Fruit fly (Drosophila melanogaster) whole organism, embryonic: Measurements from ENCODE around the gene cpb.

Experiments used
- Adf1 ChIP-seq: fragments of 200-800 bp; sonication (Bioruptor generic); IDR thresholded peaks from 2 replicates; pipeline ENCODE4 v1.3.6; 2022; ENCODE audit warnings: missing biosample characterization, missing genetic modification characterization
- Atf6 ChIP-seq: fragments of 200-800 bp; sonication (Bioruptor generic); IDR thresholded peaks from 2 replicates; pipeline ENCODE4 v1.3.6; 2022; ENCODE audit warnings: missing biosample characterization, missing genetic modification characterization
- CG12104 ChIP-seq: fragments of 200-800 bp; sonication (Bioruptor generic); optimal IDR thresholded peaks from 3 replicates; lab custom pipeline; 2016; ENCODE audit warnings: missing biosample characterization, missing genetic modification characterization
- CG12769 ChIP-seq: fragments of 200-800 bp; sonication (Bioruptor generic); optimal IDR thresholded peaks from 2 replicates; lab custom pipeline; 2019; ENCODE audit warnings: missing biosample characterization, mild to moderate bottlenecking, missing genetic modification characterization, moderate library complexity
- CG13424 ChIP-seq: fragments of 200-800 bp; sonication (Bioruptor generic); optimal IDR thresholded peaks from 2 replicates; lab custom pipeline; 2019; ENCODE audit warnings: missing biosample characterization, mild to moderate bottlenecking, missing genetic modification characterization, moderate library complexity
- CG1602 ChIP-seq: fragments of 200-800 bp; sonication (Bioruptor generic); optimal IDR thresholded peaks from 3 replicates; lab custom pipeline; 2016; ENCODE audit warnings: missing biosample characterization, missing genetic modification characterization
- CG1603 ChIP-seq: fragments of 200-800 bp; sonication (Bioruptor generic); optimal IDR thresholded peaks from 2 replicates; lab custom pipeline; 2019; ENCODE audit warnings: missing biosample characterization, mild to moderate bottlenecking, missing genetic modification characterization, moderate library complexity
- CG16863 ChIP-seq: fragments of 200-800 bp; sonication (Bioruptor generic); optimal IDR thresholded peaks from 3 replicates; lab custom pipeline; 2016; ENCODE audit warnings: missing biosample characterization, missing genetic modification characterization
- CG17829 ChIP-seq: fragments of 200-800 bp; optimal IDR thresholded peaks from 2 replicates; lab custom pipeline; 2019; ENCODE audit warnings: missing biosample characterization, mild to moderate bottlenecking, missing genetic modification characterization, moderate library complexity
- CG18262 ChIP-seq: fragments of 200-800 bp; optimal IDR thresholded peaks from 3 replicates; lab custom pipeline; 2019; ENCODE audit warnings: missing biosample characterization, mild to moderate bottlenecking, missing genetic modification characterization, moderate library complexity
- CG18599 ChIP-seq: fragments of 200-800 bp; sonication (Bioruptor generic); optimal IDR thresholded peaks from 3 replicates; lab custom pipeline; 2017; ENCODE audit warnings: missing biosample characterization, missing genetic modification characterization, mild to moderate bottlenecking, moderate library complexity, missing genetic modification reagents
- CG4328 ChIP-seq: fragments of 200-800 bp; sonication (Bioruptor generic); optimal IDR thresholded peaks from 3 replicates; lab custom pipeline; 2017; ENCODE audit warnings: missing biosample characterization, missing genetic modification reagents, missing genetic modification characterization
- CG5953 ChIP-seq: fragments of 200-800 bp; sonication (Bioruptor generic); IDR thresholded peaks from 2 replicates; pipeline ENCODE4 v1.3.6; 2022; ENCODE audit warnings: missing biosample characterization, missing genetic modification characterization
- CG6272 ChIP-seq: fragments of 200-800 bp; sonication (Bioruptor generic); IDR thresholded peaks from 2 replicates; pipeline ENCODE4 v1.3.6; 2022; ENCODE audit warnings: missing biosample characterization, missing genetic modification characterization
- CG6683 ChIP-seq: fragments of 200-800 bp; sonication (Bioruptor generic); optimal IDR thresholded peaks from 2 replicates; lab custom pipeline; 2017; ENCODE audit warnings: missing biosample characterization, mild to moderate bottlenecking, missing genetic modification characterization, missing genetic modification reagents
- CG7963 ChIP-seq: fragments of 200-800 bp; sonication (Bioruptor generic); IDR thresholded peaks from 3 replicates; pipeline ENCODE4 v1.3.6; 2022; ENCODE audit warnings: missing biosample characterization, missing genetic modification characterization; ENCODE audit not compliant: partially characterized antibody
- CG9437 ChIP-seq: fragments of 200-800 bp; sonication (Bioruptor generic); optimal IDR thresholded peaks from 2 replicates; lab custom pipeline; 2018; ENCODE audit warnings: missing biosample characterization, mild to moderate bottlenecking, missing genetic modification characterization
- Drgx ChIP-seq: fragments of 200-800 bp; sonication (Bioruptor generic); IDR thresholded peaks from 2 replicates; pipeline ENCODE4 v1.3.6; 2022; ENCODE audit warnings: missing biosample characterization, missing genetic modification characterization
- Fer1 ChIP-seq: fragments of 200-800 bp; sonication (Bioruptor generic); optimal IDR thresholded peaks from 2 replicates; lab custom pipeline; 2017; ENCODE audit warnings: missing biosample characterization, mild to moderate bottlenecking, missing genetic modification characterization
- HmgZ ChIP-seq: fragments of 200-800 bp; sonication (Bioruptor generic); optimal IDR thresholded peaks from 2 replicates; lab custom pipeline; 2018; ENCODE audit warnings: missing biosample characterization, mild to moderate bottlenecking, missing genetic modification characterization
- Hr3 ChIP-seq: fragments of 200-800 bp; sonication (Bioruptor generic); optimal IDR thresholded peaks from 3 replicates; lab custom pipeline; 2016; ENCODE audit warnings: missing biosample characterization, missing genetic modification characterization
- Hr51 ChIP-seq, 2 experiments: fragments of 200-800 bp; sonication (Bioruptor generic); optimal IDR thresholded peaks; 2 replicates in 1 of 2; 3 replicates in 1 of 2; lab custom pipeline; 2016 to 2018; ENCODE audit warnings: missing biosample characterization in 2 of 2, missing genetic modification characterization in 2 of 2, mild to moderate bottlenecking in 1 of 2, moderate library complexity in 1 of 2
- Myb ChIP-seq: fragments of 200-800 bp; sonication (Bioruptor generic); optimal IDR thresholded peaks from 2 replicates; lab custom pipeline; 2016; ENCODE audit warnings: missing biosample characterization, missing genetic modification characterization
- NC2β ChIP-seq: fragments of 200-800 bp; sonication (Bioruptor generic); optimal IDR thresholded peaks from 2 replicates; lab custom pipeline; 2016; ENCODE audit warnings: missing biosample characterization, missing genetic modification characterization
- Neu2 ChIP-seq: fragments of 200-800 bp; sonication (Bioruptor generic); optimal IDR thresholded peaks from 3 replicates; lab custom pipeline; 2016; ENCODE audit warnings: missing biosample characterization, missing genetic modification characterization, borderline replicate concordance
- Nf-YC ChIP-seq: fragments of 200-800 bp; optimal IDR thresholded peaks from 3 replicates; lab custom pipeline; 2019; ENCODE audit warnings: missing biosample characterization, mild to moderate bottlenecking, missing genetic modification characterization, moderate library complexity
- Ptx1 ChIP-seq: fragments of 200-800 bp; sonication (Bioruptor generic); IDR thresholded peaks from 2 replicates; pipeline ENCODE4 v1.3.6; 2022; ENCODE audit warnings: missing biosample characterization, missing genetic modification characterization
- Sox102F ChIP-seq: fragments of 200-800 bp; sonication (Bioruptor generic); optimal IDR thresholded peaks from 2 replicates; lab custom pipeline; 2018; ENCODE audit warnings: missing biosample characterization, mild to moderate bottlenecking, missing genetic modification characterization, moderate library complexity
- al ChIP-seq: fragments of 200-800 bp; sonication (Bioruptor generic); IDR thresholded peaks from 2 replicates; pipeline ENCODE4 v1.3.6; 2022; ENCODE audit warnings: missing biosample characterization, missing genetic modification characterization
- cg ChIP-seq: fragments of 200-800 bp; sonication (Bioruptor generic); optimal IDR thresholded peaks from 3 replicates; lab custom pipeline; 2019; ENCODE audit warnings: missing biosample characterization, mild to moderate bottlenecking, missing genetic modification characterization, moderate library complexity
- dati ChIP-seq: fragments of 200-800 bp; sonication (Bioruptor generic); IDR thresholded peaks from 2 replicates; pipeline ENCODE4 v1.3.6; 2022; ENCODE audit warnings: missing biosample characterization, missing genetic modification characterization
- exex ChIP-seq: fragments of 200-800 bp; sonication (Bioruptor generic); optimal IDR thresholded peaks from 4 replicates; lab custom pipeline; 2018; ENCODE audit warnings: missing biosample characterization, mild to moderate bottlenecking, missing genetic modification characterization, moderate library complexity
- eyg ChIP-seq: fragments of 200-800 bp; sonication (Bioruptor generic); optimal IDR thresholded peaks from 3 replicates; lab custom pipeline; 2016; ENCODE audit warnings: missing biosample characterization, missing genetic modification characterization
- ham ChIP-seq: fragments of 200-800 bp; sonication (Bioruptor generic); IDR thresholded peaks from 2 replicates; pipeline ENCODE4 v1.3.6; 2022; ENCODE audit warnings: missing biosample characterization, missing genetic modification characterization
- kay ChIP-seq: fragments of 200-800 bp; sonication (Bioruptor generic); optimal IDR thresholded peaks from 2 replicates; lab custom pipeline; 2016; ENCODE audit warnings: missing biosample characterization, missing genetic modification characterization
- ken ChIP-seq: fragments of 200-800 bp; sonication (Bioruptor generic); IDR thresholded peaks from 3 replicates; pipeline ENCODE4 v1.3.6; 2022; ENCODE audit warnings: missing biosample characterization, missing genetic modification characterization
- mam ChIP-seq: fragments of 200-800 bp; sonication (Bioruptor generic); optimal IDR thresholded peaks from 3 replicates; lab custom pipeline; 2016; ENCODE audit warnings: missing biosample characterization, missing genetic modification characterization
- mirr ChIP-seq: fragments of 200-800 bp; sonication (Bioruptor generic); optimal IDR thresholded peaks from 3 replicates; lab custom pipeline; 2018; ENCODE audit warnings: missing biosample characterization, mild to moderate bottlenecking, missing genetic modification characterization
- nmo ChIP-seq: fragments of 200-800 bp; sonication (Bioruptor generic); optimal IDR thresholded peaks from 2 replicates; lab custom pipeline; 2018; ENCODE audit warnings: missing biosample characterization, mild to moderate bottlenecking, missing genetic modification characterization, moderate library complexity
- oc ChIP-seq: fragments of 200-800 bp; sonication (Bioruptor generic); optimal IDR thresholded peaks from 2 replicates; lab custom pipeline; 2018; ENCODE audit warnings: missing biosample characterization, mild to moderate bottlenecking, missing genetic modification characterization, moderate library complexity
- onecut ChIP-seq: fragments of 200-800 bp; sonication (Bioruptor generic); IDR thresholded peaks from 2 replicates; pipeline ENCODE4 v1.3.6; 2022; ENCODE audit warnings: missing biosample characterization, missing genetic modification characterization
- p53 ChIP-seq: fragments of 200-800 bp; sonication (Bioruptor generic); optimal IDR thresholded peaks from 2 replicates; lab custom pipeline; 2016; ENCODE audit warnings: missing biosample characterization, missing genetic modification characterization
- pan ChIP-seq, 4 experiments: fragments of >200 bp in 3 of 4; fragments of 200-800 bp in 1 of 4; sonication (Bioruptor generic) in 1 of 4; optimal IDR thresholded peaks in 3 of 4; IDR thresholded peaks in 1 of 4; 2 replicates each; pipeline versions ENCODE4 v1.3.6 to Lab custom; 2017 to 2022; ENCODE audit warnings: missing biosample characterization in 2 of 4, missing genetic modification characterization in 2 of 4, mixed read lengths in 1 of 4
- pum ChIP-seq: fragments of 200-800 bp; sonication (Bioruptor generic); optimal IDR thresholded peaks from 2 replicates; lab custom pipeline; 2016; ENCODE audit warnings: missing biosample characterization, missing genetic modification characterization
- pzg ChIP-seq: fragments of 200-800 bp; sonication (Bioruptor generic); optimal IDR thresholded peaks from 3 replicates; lab custom pipeline; 2018; ENCODE audit warnings: missing biosample characterization, mild to moderate bottlenecking, missing genetic modification characterization, moderate library complexity
- slbo ChIP-seq: fragments of 200-800 bp; sonication (Bioruptor generic); IDR thresholded peaks from 2 replicates; pipeline ENCODE4 v1.3.6; 2022; ENCODE audit warnings: missing biosample characterization, missing genetic modification characterization
- tin ChIP-seq: fragments of 200-800 bp; sonication (Bioruptor generic); optimal IDR thresholded peaks from 3 replicates; lab custom pipeline; 2016; ENCODE audit warnings: missing biosample characterization, missing genetic modification characterization
- ttk ChIP-seq: fragments of 200-800 bp; sonication (Bioruptor generic); IDR thresholded peaks from 2 replicates; pipeline ENCODE4 v2.1.2; 2022; ENCODE audit warnings: missing biosample characterization, missing genetic modification characterization
- vfl ChIP-seq: fragments of 200-800 bp; sonication (Bioruptor generic); optimal IDR thresholded peaks from 2 replicates; lab custom pipeline; 2016; ENCODE audit warnings: missing biosample characterization, missing genetic modification characterization
- yki ChIP-seq: fragments of >200 bp; optimal IDR thresholded peaks from 3 replicates; lab custom pipeline; 2018

Gene cpb

DNA sequence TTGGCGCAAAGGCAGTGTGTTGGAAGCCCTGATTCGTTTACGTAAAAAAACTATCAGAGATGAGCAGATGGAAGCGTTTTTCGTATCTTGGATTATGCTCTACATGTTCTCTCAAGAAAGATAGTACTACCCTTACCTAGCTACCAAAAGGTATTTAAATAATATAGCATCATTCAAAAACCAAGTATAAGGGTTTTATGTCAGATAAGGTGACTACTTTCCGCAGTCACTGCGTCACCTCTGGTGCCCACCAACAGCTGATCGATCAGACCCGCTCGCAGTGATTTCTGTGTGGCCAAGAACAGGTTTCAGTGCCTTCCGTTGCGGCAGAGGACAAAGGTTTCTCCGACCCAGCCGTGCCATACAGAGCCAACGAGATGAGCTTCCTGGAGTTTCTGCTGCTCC is 24.9 kb downstream of the cpb start, which contains the start of the genes Eno and CG31937 (continued):
- TF ChIP-seq CG17829 (tag; lab: Kevin White, UChicago) (peak; percentile 4), Hr51 (GFP tag; optimal IDR thresholded peaks at IDR 0.05; lab: Kevin White, UChicago) (peak in 1 of 2 experiments; percentile 28), Neu2 (GFP tag; lab: Kevin White, UChicago) (no peak), dati (GFP tag; lab: Robert Waterston, UW) (no peak), Sox102F (peak; percentile 38), Drgx (GFP tag; lab: Robert Waterston, UW) (peak; percentile 49), p53 (GFP tag; lab: Kevin White, UChicago) (no peak), al (GFP tag; lab: Robert Waterston, UW) (peak; percentile 72), Myb (GFP tag; lab: Kevin White, UChicago) (peak; percentile 8), nmo (GFP tag; lab: Kevin White, UChicago) (peak; percentile 12), CG13424 (tag; lab: Kevin White, UChicago) (peak; percentile 50), CG6683 (GFP tag; lab: Kevin White, UChicago) (no peak), cg (no peak), pum (GFP tag; lab: Kevin White, UChicago) (peak; percentile 18), CG1602 (GFP tag; lab: Kevin White, UChicago) (peak; percentile 28), vfl (GFP tag; lab: Kevin White, UChicago) (peak; percentile 27), CG12769 (tag; lab: Kevin White, UChicago) (peak; percentile 76), ttk (GFP tag; lab: Robert Waterston, UW) (peak; percentile 14; the same call in 1 of the 2 replicates), mirr (peak; percentile 36), ken (GFP tag; lab: Robert Waterston, UW) (0 out of 3 replicates have a peak, but pooled peaks have one; percentile 9), Atf6 (GFP tag; lab: Robert Waterston, UW) (0 out of 2 replicates have a peak, but pooled peaks have one; percentile 23), Fer1 (GFP tag; lab: Kevin White, UChicago) (peak; percentile 54), CG1603 (tag; lab: Kevin White, UChicago) (peak; percentile 42), ham (GFP tag; lab: Robert Waterston, UW) (no peak), oc (tag; lab: Kevin White, UChicago) (no peak), tin (GFP tag; lab: Kevin White, UChicago) (peak; percentile 17), pzg (GFP tag; lab: Kevin White, UChicago) (peak; percentile 50), Nf-YC (tag; lab: Kevin White, UChicago) (peak; percentile 55), exex (tag; lab: Kevin White, UChicago) (peak; percentile 21), CG4328 (GFP tag; lab: Kevin White, UChicago) (no peak), CG16863 (GFP tag; lab: Kevin White, UChicago) (no peak), CG18262 (tag; lab: Kevin White, UChicago) (peak; percentile 22), CG18599 (GFP tag; lab: Kevin White, UChicago) (peak; percentile 39), CG9437 (GFP tag; lab: Kevin White, UChicago) (peak; percentile 98), CG6272 (peak; percentile 60), yki (lab: Kevin White, UChicago) (no peak), Adf1 (GFP tag; lab: Robert Waterston, UW) (0 out of 2 replicates have a peak, but pooled peaks have one; percentile 39), CG5953 (GFP tag; lab: Robert Waterston, UW) (no peak), CG12104 (GFP tag; lab: Kevin White, UChicago) (peak; percentile 43), eyg (peak; percentile 11), kay (no peak), slbo (GFP tag; lab: Robert Waterston, UW) (peak; percentile 76), pan (optimal IDR thresholded peaks at IDR 0.05; lab: Kevin White, UChicago) (no peak), pan (GFP tag; optimal IDR thresholded peaks at IDR 0.05 in 1 of 2, IDR thresholded peaks at IDR 0.05 in 1 of 2) (peak in 1 of 2 experiments; percentile 67), NC2β (peak; percentile 28), mam (peak; percentile 59), HmgZ (tag; lab: Kevin White, UChicago) (peak; percentile 73), Ptx1 (GFP tag; lab: Robert Waterston, UW) (peak; percentile 59), onecut (GFP tag; lab: Robert Waterston, UW) (peak; percentile 14; the same call in 1 of the 2 replicates), Hr3 (GFP tag; lab: Kevin White, UChicago) (peak; percentile 32), CG7963 (GFP tag; lab: Robert Waterston, UW) (no peak)
